Worm (Caenorhabditis elegans): ENCODE results near the gene str-171.

ce11 chrV:15119517-15119916, 12.8 kb downstream of the str-171 start, which contains the start of gene flor-1:
- TF ChIP-seq akir-1 (GFP tag; optimal IDR thresholded peaks at IDR 0.05) (no peak), tlf-1 (GFP tag; optimal IDR thresholded peaks at IDR 0.05) (no peak), Y79H2A.3 (GFP tag; conservative IDR thresholded peaks at IDR 0.05) (no peak), C17E4.6 (GFP tag; IDR thresholded peaks at IDR 0.05) (no peak), dpl-1 (GFP tag; optimal IDR thresholded peaks at IDR 0.05) (no peak), gei-17 (GFP tag; optimal IDR thresholded peaks at IDR 0.05) (no peak), ceh-58 (GFP tag; IDR thresholded peaks at IDR 0.05) (no peak), ekl-4 (GFP tag; IDR thresholded peaks at IDR 0.05) (no peak), F49E8.2 (tag; optimal IDR thresholded peaks at IDR 0.05; ENCODE audit: insufficient read depth) (no peak), bed-2 (GFP tag; IDR thresholded peaks at IDR 0.05) (no peak), nfya-1 (tag; optimal IDR thresholded peaks at IDR 0.05; ENCODE audit: borderline replicate concordance, insufficient read depth) (no peak)

Data from whole organism, young adult.